Fruit fly (Drosophila melanogaster) whole organism, adult: ENCODE data around the gene Upf2.

Source experiments
- CG12768 ChIP-seq: fragments of 200-800 bp; sonication (Bioruptor generic); optimal IDR thresholded peaks from 2 replicates; lab custom pipeline; 2017; ENCODE audit warnings: missing biosample characterization, missing genetic modification characterization, mild to moderate bottlenecking, moderate library complexity, missing genetic modification reagents
- CG1620 ChIP-seq: fragments of 200-800 bp; sonication (Bioruptor generic); optimal IDR thresholded peaks from 2 replicates; lab custom pipeline; 2016; ENCODE audit warnings: missing biosample characterization, missing genetic modification characterization
- CG7101 ChIP-seq: fragments of 200-800 bp; sonication (Bioruptor generic); optimal IDR thresholded peaks from 2 replicates; lab custom pipeline; 2018; ENCODE audit warnings: missing biosample characterization, mild to moderate bottlenecking, missing genetic modification characterization, moderate library complexity
- Clk ChIP-seq: fragments of 200-800 bp; sonication (Bioruptor generic); optimal IDR thresholded peaks from 2 replicates; lab custom pipeline; 2017; ENCODE audit warnings: missing biosample characterization, missing genetic modification characterization
- Crg-1 ChIP-seq: fragments of 200-800 bp; sonication (Bioruptor generic); optimal IDR thresholded peaks from 2 replicates; lab custom pipeline; 2016; ENCODE audit warnings: missing biosample characterization, missing genetic modification characterization
- Mnt ChIP-seq: fragments of 200-800 bp; sonication (Bioruptor generic); optimal IDR thresholded peaks from 2 replicates; lab custom pipeline; 2016; ENCODE audit warnings: missing biosample characterization, mild to moderate bottlenecking, missing genetic modification characterization
- pad ChIP-seq: fragments of 200-800 bp; sonication (Bioruptor generic); optimal IDR thresholded peaks from 3 replicates; lab custom pipeline; 2017; ENCODE audit warnings: missing biosample characterization, missing genetic modification characterization, mild to moderate bottlenecking, moderate library complexity, missing genetic modification reagents

DNA sequence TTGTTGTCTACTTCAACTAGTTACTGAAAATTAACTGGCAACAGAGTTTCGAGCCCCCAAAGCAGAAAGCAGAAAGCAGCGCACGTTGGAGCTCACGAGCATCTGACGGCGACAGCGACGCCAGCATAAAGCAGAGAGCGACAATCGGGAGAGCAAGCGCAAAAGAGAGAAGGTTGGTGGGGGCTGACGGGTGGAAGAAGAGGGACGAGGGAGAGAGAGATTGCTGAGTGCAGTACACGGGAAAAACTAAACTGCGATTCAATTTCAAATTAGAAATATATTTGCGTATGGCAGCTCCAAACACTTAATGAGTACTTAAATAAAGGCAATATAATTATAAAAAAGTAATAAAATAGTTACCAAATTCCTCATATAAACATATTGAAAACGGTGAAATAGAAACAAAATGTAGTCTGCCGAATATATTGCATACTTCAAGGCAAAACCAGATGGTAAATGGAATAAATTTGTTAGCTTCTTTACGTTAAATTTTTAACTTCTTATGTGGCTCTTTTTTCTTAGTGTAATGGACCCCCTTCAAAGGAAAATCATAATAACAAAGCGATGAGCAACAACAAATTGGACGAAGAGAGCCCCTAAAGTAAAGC lies 16.9 kb upstream of the Upf2 start:
- TF ChIP-seq Mnt (GFP tag; lab: Kevin White, UChicago) (peak; percentile 88), CG12768 (GFP tag; lab: Kevin White, UChicago) (peak; percentile 97), Crg-1 (GFP tag; lab: Kevin White, UChicago) (peak; percentile 95), pad (GFP tag; lab: Kevin White, UChicago) (peak; percentile 84), Clk (GFP tag; lab: Kevin White, UChicago) (peak; percentile 88), CG7101 (peak; percentile 97), CG1620 (GFP tag; lab: Kevin White, UChicago) (peak; percentile 95)
